Worm (Caenorhabditis elegans): ENCODE results near the gene F22H10.6.

DNA sequence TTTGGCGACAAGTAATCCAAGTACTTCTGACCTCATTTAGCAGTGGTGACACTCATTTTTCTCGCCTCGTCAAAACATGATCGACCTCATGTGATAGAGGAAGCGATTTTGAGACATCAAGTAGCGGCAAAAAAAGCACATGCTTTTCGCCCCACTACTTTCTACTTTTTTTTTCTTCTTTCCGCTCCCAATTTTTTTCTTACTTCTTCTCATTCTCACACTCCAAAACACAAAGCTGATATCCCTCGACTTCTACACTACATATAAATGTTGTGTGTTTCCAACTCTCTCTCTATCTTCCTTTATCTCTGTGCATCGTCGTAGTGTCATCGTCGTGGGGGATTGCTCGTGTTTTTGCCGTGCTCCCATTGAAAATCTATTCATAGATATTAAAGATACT, 41.1 kb upstream of the F22H10.6 start:
- TF ChIP-seq him-1 (tag; optimal IDR thresholded peaks at IDR 0.05) (no peak), dao-5 (tag; optimal IDR thresholded peaks at IDR 0.05) (no peak)
